Fruit fly (Drosophila melanogaster) whole organism: ENCODE results near the gene Or65a.

Source experiments
- CG8478 ChIP-seq: fragments of >200 bp; optimal IDR thresholded peaks from 2 replicates; lab custom pipeline; 2018; ENCODE audit warnings: inconsistent platforms
- EcR ChIP-seq, 2 experiments: fragments of >200 bp; optimal IDR thresholded peaks; 2 replicates each; lab custom pipeline; 2017; ENCODE audit warnings: missing biosample characterization in 2 of 2, missing genetic modification characterization in 2 of 2, missing genetic modification reagents in 2 of 2
- pan ChIP-seq: fragments of >200 bp; optimal IDR thresholded peaks from 2 replicates; lab custom pipeline; 2017
- psq ChIP-seq: fragments of >200 bp; optimal IDR thresholded peaks from 2 replicates; lab custom pipeline; 2017

- TF ChIP-seq pan (lab: Kevin White, UChicago) (no peak), psq (lab: Kevin White, UChicago) (no peak), CG8478 (lab: Kevin White, UChicago) (no peak), EcR (GFP tag; optimal IDR thresholded peaks at IDR 0.05; lab: Kevin White, UChicago) (no peak)
Measured at dm6 chr3L:6371406-6371805, 51.0 kb downstream of the Or65a start.
